Fruit fly (Drosophila melanogaster) whole organism, embryonic: Measurements from ENCODE around the gene SmydA-9.

Source experiments
- Awh ChIP-seq: fragments of 200-800 bp; sonication (Bioruptor generic); IDR thresholded peaks from 2 replicates; pipeline ENCODE4, ENCODE4 v1.3.6; 2022; ENCODE audit warnings: missing biosample characterization, missing genetic modification characterization
- Bgb ChIP-seq: fragments of 200-800 bp; sonication (Bioruptor generic); IDR thresholded peaks from 2 replicates; pipeline ENCODE4 v1.3.6; 2022; ENCODE audit warnings: missing biosample characterization, missing genetic modification characterization; ENCODE audit not compliant: partially characterized antibody
- CG11504 ChIP-seq: fragments of 200-800 bp; sonication (Bioruptor generic); optimal IDR thresholded peaks from 3 replicates; lab custom pipeline; 2019; ENCODE audit warnings: missing biosample characterization, mild to moderate bottlenecking, missing genetic modification characterization, moderate library complexity
- CG11560 ChIP-seq: fragments of 200-800 bp; sonication (Bioruptor generic); IDR thresholded peaks from 3 replicates; pipeline ENCODE4 v1.3.6; 2022; ENCODE audit warnings: missing biosample characterization, missing genetic modification characterization
- CG13296 ChIP-seq: fragments of 200-800 bp; sonication (Bioruptor generic); optimal IDR thresholded peaks from 3 replicates; lab custom pipeline; 2018; ENCODE audit warnings: missing biosample characterization, mild to moderate bottlenecking, missing genetic modification characterization
- CG14441 ChIP-seq: fragments of 200-800 bp; sonication (Bioruptor generic); IDR thresholded peaks from 2 replicates; pipeline ENCODE4 v1.3.6; 2022; ENCODE audit warnings: missing biosample characterization, missing genetic modification characterization
- CG14710 ChIP-seq: fragments of 200-800 bp; sonication (Bioruptor generic); optimal IDR thresholded peaks from 3 replicates; lab custom pipeline; 2019; ENCODE audit warnings: missing biosample characterization, mild to moderate bottlenecking, missing genetic modification characterization, moderate library complexity
- CG15073 ChIP-seq: fragments of 200-800 bp; sonication (Bioruptor generic); optimal IDR thresholded peaks from 2 replicates; lab custom pipeline; 2016; ENCODE audit warnings: missing biosample characterization, missing genetic modification characterization
- CG15269 ChIP-seq: fragments of 200-800 bp; sonication (Bioruptor generic); optimal IDR thresholded peaks from 2 replicates; lab custom pipeline; 2018; ENCODE audit warnings: missing biosample characterization, mild to moderate bottlenecking, missing genetic modification characterization, moderate library complexity
- CG1603 ChIP-seq: fragments of 200-800 bp; sonication (Bioruptor generic); optimal IDR thresholded peaks from 2 replicates; lab custom pipeline; 2019; ENCODE audit warnings: missing biosample characterization, mild to moderate bottlenecking, missing genetic modification characterization, moderate library complexity
- CG16813 ChIP-seq: fragments of 200-800 bp; sonication (Bioruptor generic); IDR thresholded peaks from 3 replicates; pipeline ENCODE4 v1.3.6; 2022; ENCODE audit warnings: missing biosample characterization, missing genetic modification characterization; ENCODE audit not compliant: partially characterized antibody
- CG16815 ChIP-seq: fragments of 200-800 bp; sonication (Bioruptor generic); optimal IDR thresholded peaks from 3 replicates; lab custom pipeline; 2017; ENCODE audit warnings: missing biosample characterization, mild to moderate bottlenecking, missing genetic modification characterization
- CG17359 ChIP-seq: fragments of 200-800 bp; sonication (Bioruptor generic); optimal IDR thresholded peaks from 3 replicates; lab custom pipeline; 2018; ENCODE audit warnings: missing biosample characterization, mild to moderate bottlenecking, missing genetic modification characterization, moderate library complexity
- CG31441 ChIP-seq: fragments of 200-800 bp; sonication (Bioruptor generic); IDR thresholded peaks from 2 replicates; pipeline ENCODE4 v1.3.6; 2022; ENCODE audit warnings: missing biosample characterization, missing genetic modification characterization
- CG4730 ChIP-seq: fragments of 200-800 bp; sonication (Bioruptor generic); IDR thresholded peaks from 2 replicates; pipeline ENCODE4 v1.3.6; 2022; ENCODE audit warnings: missing biosample characterization, missing genetic modification characterization
- CG5180 ChIP-seq: fragments of 200-800 bp; sonication (Bioruptor generic); optimal IDR thresholded peaks from 3 replicates; lab custom pipeline; 2017; ENCODE audit warnings: missing biosample characterization, missing genetic modification characterization, mild to moderate bottlenecking, moderate library complexity, missing genetic modification reagents
- CG5245 ChIP-seq: fragments of 200-800 bp; sonication (Bioruptor generic); optimal IDR thresholded peaks from 3 replicates; lab custom pipeline; 2016; ENCODE audit warnings: missing biosample characterization, missing genetic modification characterization
- CG8765 ChIP-seq: fragments of 200-800 bp; sonication (Bioruptor generic); IDR thresholded peaks from 2 replicates; pipeline ENCODE4 v1.3.6; 2022; ENCODE audit warnings: missing biosample characterization, missing genetic modification characterization
- CG9876 ChIP-seq: fragments of 200-800 bp; sonication (Bioruptor generic); optimal IDR thresholded peaks from 2 replicates; lab custom pipeline; 2016; ENCODE audit warnings: missing biosample characterization, missing genetic modification characterization
- Dad ChIP-seq: fragments of 200-800 bp; sonication (Bioruptor generic); optimal IDR thresholded peaks from 3 replicates; lab custom pipeline; 2016; ENCODE audit warnings: missing biosample characterization, missing genetic modification characterization
- Dbx ChIP-seq: fragments of 200-800 bp; sonication (Bioruptor generic); IDR thresholded peaks from 3 replicates; pipeline ENCODE4 v1.3.6; 2022; ENCODE audit warnings: missing biosample characterization, missing genetic modification characterization
- Doc2 ChIP-seq: fragments of 200-800 bp; sonication (Bioruptor generic); IDR thresholded peaks from 2 replicates; pipeline ENCODE4 v1.3.6; 2022; ENCODE audit warnings: missing biosample characterization, missing genetic modification characterization
- Dp ChIP-seq: fragments of 200-800 bp; sonication (Bioruptor generic); optimal IDR thresholded peaks from 2 replicates; lab custom pipeline; 2018; ENCODE audit warnings: missing biosample characterization, mild to moderate bottlenecking, missing genetic modification characterization, moderate library complexity
- Fer3 ChIP-seq: fragments of 200-800 bp; sonication (Bioruptor generic); optimal IDR thresholded peaks from 2 replicates; lab custom pipeline; 2018; ENCODE audit warnings: missing biosample characterization, mild to moderate bottlenecking, missing genetic modification characterization, moderate library complexity
- Meics ChIP-seq: fragments of 200-800 bp; sonication (Bioruptor generic); optimal IDR thresholded peaks from 2 replicates; lab custom pipeline; 2017; ENCODE audit warnings: missing biosample characterization, mild to moderate bottlenecking, missing genetic modification characterization
- NC2α ChIP-seq: fragments of 200-800 bp; sonication (Bioruptor generic); optimal IDR thresholded peaks from 2 replicates; lab custom pipeline; 2016; ENCODE audit warnings: missing biosample characterization, missing genetic modification characterization
- Nf-YC ChIP-seq: fragments of 200-800 bp; optimal IDR thresholded peaks from 3 replicates; lab custom pipeline; 2019; ENCODE audit warnings: missing biosample characterization, mild to moderate bottlenecking, missing genetic modification characterization, moderate library complexity
- Taf1 ChIP-seq: fragments of 200-800 bp; sonication (Bioruptor generic); IDR thresholded peaks from 2 replicates; pipeline ENCODE4 v1.3.6; 2022; ENCODE audit warnings: missing biosample characterization, missing genetic modification characterization
- Tbp ChIP-seq: fragments of >200 bp; optimal IDR thresholded peaks from 2 replicates; lab custom pipeline; 2018; ENCODE audit warnings: missing biosample characterization, missing genetic modification characterization
- bowl ChIP-seq: fragments of 200-800 bp; sonication (Bioruptor generic); IDR thresholded peaks from 2 replicates; pipeline ENCODE4 v1.3.6; 2022; ENCODE audit warnings: missing biosample characterization, missing genetic modification characterization
- cato ChIP-seq: fragments of 200-800 bp; sonication (Bioruptor generic); optimal IDR thresholded peaks from 2 replicates; lab custom pipeline; 2016; ENCODE audit warnings: missing biosample characterization, missing genetic modification characterization, borderline replicate concordance
- chm ChIP-seq: fragments of 200-800 bp; sonication (Bioruptor generic); IDR thresholded peaks from 2 replicates; pipeline ENCODE4 v1.3.6; 2022; ENCODE audit warnings: missing biosample characterization, missing genetic modification characterization
- crp ChIP-seq, 2 experiments: fragments of 200-800 bp; sonication (Bioruptor generic); optimal IDR thresholded peaks; 2 replicates in 1 of 2; 3 replicates in 1 of 2; lab custom pipeline; 2017; ENCODE audit warnings: missing biosample characterization in 2 of 2, missing genetic modification characterization in 2 of 2, mild to moderate bottlenecking in 1 of 2, moderate library complexity in 1 of 2
- exex ChIP-seq: fragments of 200-800 bp; sonication (Bioruptor generic); optimal IDR thresholded peaks from 4 replicates; lab custom pipeline; 2018; ENCODE audit warnings: missing biosample characterization, mild to moderate bottlenecking, missing genetic modification characterization, moderate library complexity
- ftz-f1 ChIP-seq: fragments of 200-800 bp; sonication (Bioruptor generic); optimal IDR thresholded peaks from 2 replicates; lab custom pipeline; 2016; ENCODE audit warnings: missing biosample characterization, missing genetic modification characterization
- gcm ChIP-seq: fragments of 200-800 bp; sonication (Bioruptor generic); optimal IDR thresholded peaks from 2 replicates; lab custom pipeline; 2019; ENCODE audit warnings: missing biosample characterization, mild to moderate bottlenecking, missing genetic modification characterization, moderate library complexity
- grn ChIP-seq: fragments of 200-800 bp; sonication (Bioruptor generic); optimal IDR thresholded peaks from 3 replicates; lab custom pipeline; 2017; ENCODE audit warnings: missing biosample characterization, missing genetic modification characterization
- ham ChIP-seq: fragments of 200-800 bp; sonication (Bioruptor generic); IDR thresholded peaks from 2 replicates; pipeline ENCODE4 v1.3.6; 2022; ENCODE audit warnings: missing biosample characterization, missing genetic modification characterization
- kni ChIP-seq: fragments of 200-800 bp; sonication (Bioruptor generic); optimal IDR thresholded peaks from 3 replicates; lab custom pipeline; 2017; ENCODE audit warnings: mild to moderate bottlenecking, missing biosample characterization, missing genetic modification reagents, missing genetic modification characterization
- mam ChIP-seq: fragments of 200-800 bp; sonication (Bioruptor generic); optimal IDR thresholded peaks from 3 replicates; lab custom pipeline; 2016; ENCODE audit warnings: missing biosample characterization, missing genetic modification characterization
- mld ChIP-seq: fragments of 200-800 bp; sonication (Bioruptor generic); IDR thresholded peaks from 3 replicates; pipeline ENCODE4 v1.3.6; 2022; ENCODE audit warnings: missing biosample characterization, missing genetic modification characterization; ENCODE audit not compliant: partially characterized antibody
- nom ChIP-seq: fragments of 200-800 bp; sonication (Bioruptor generic); optimal IDR thresholded peaks from 2 replicates; lab custom pipeline; 2017; ENCODE audit warnings: missing biosample characterization, missing genetic modification characterization, mild to moderate bottlenecking, moderate library complexity, missing genetic modification reagents
- pb ChIP-seq: fragments of 200-800 bp; sonication (Bioruptor generic); optimal IDR thresholded peaks from 3 replicates; lab custom pipeline; 2016; ENCODE audit warnings: missing biosample characterization, missing genetic modification characterization
- pnt ChIP-seq: fragments of 200-800 bp; sonication (Bioruptor generic); optimal IDR thresholded peaks from 3 replicates; lab custom pipeline; 2016; ENCODE audit warnings: missing biosample characterization, missing genetic modification characterization
- run ChIP-seq: fragments of 200-800 bp; sonication (Bioruptor generic); optimal IDR thresholded peaks from 3 replicates; lab custom pipeline; 2018; ENCODE audit warnings: missing biosample characterization, mild to moderate bottlenecking, missing genetic modification characterization
- sisA ChIP-seq: fragments of 200-800 bp; sonication (Bioruptor generic); IDR thresholded peaks from 2 replicates; pipeline ENCODE4 v1.3.6; 2022; ENCODE audit warnings: missing biosample characterization, missing genetic modification characterization
- slou ChIP-seq: fragments of 200-800 bp; sonication (Bioruptor generic); optimal IDR thresholded peaks from 3 replicates; lab custom pipeline; 2016; ENCODE audit warnings: missing biosample characterization, missing genetic modification characterization
- ssp ChIP-seq: fragments of 200-800 bp; sonication (Bioruptor generic); IDR thresholded peaks from 2 replicates; pipeline ENCODE4 v1.3.6; 2022; ENCODE audit warnings: missing biosample characterization, missing genetic modification characterization
- stwl ChIP-seq: fragments of 200-800 bp; sonication (Bioruptor generic); optimal IDR thresholded peaks from 3 replicates; lab custom pipeline; 2018; ENCODE audit warnings: missing biosample characterization, mild to moderate bottlenecking, missing genetic modification characterization, moderate library complexity
- tup ChIP-seq: fragments of 200-800 bp; sonication (Bioruptor generic); optimal IDR thresholded peaks from 2 replicates; lab custom pipeline; 2016; ENCODE audit warnings: missing biosample characterization, mild to moderate bottlenecking, missing genetic modification characterization, moderate library complexity
- vfl ChIP-seq: fragments of 200-800 bp; sonication (Bioruptor generic); optimal IDR thresholded peaks from 2 replicates; lab custom pipeline; 2016; ENCODE audit warnings: missing biosample characterization, missing genetic modification characterization

SmydA-9 gene

dm6 chrX:9193604-9194003 is 17.1 kb downstream of the SmydA-9 start, which contains the start of gene CG12106 (continued):
- TF ChIP-seq slou (GFP tag; lab: Kevin White, UChicago) (no peak), sisA (GFP tag; lab: Robert Waterston, UW) (no peak), CG15269 (tag; lab: Kevin White, UChicago) (peak; percentile 65), CG4730 (no peak), cato (no peak), NC2α (GFP tag; lab: Kevin White, UChicago) (no peak), nom (GFP tag; lab: Kevin White, UChicago) (peak; percentile 13), CG15073 (GFP tag; lab: Kevin White, UChicago) (no peak), Dp (GFP tag; lab: Kevin White, UChicago) (peak; percentile 24), run (tag; lab: Kevin White, UChicago) (no peak), CG16815 (GFP tag; lab: Kevin White, UChicago) (no peak), CG14441 (GFP tag; lab: Robert Waterston, UW) (no peak; the same call in 1 of the 2 replicates), Awh (GFP tag; lab: Robert Waterston, UW) (no peak), CG17359 (tag; lab: Kevin White, UChicago) (peak; percentile 27), Taf1 (GFP tag; lab: Robert Waterston, UW) (no peak), CG5245 (GFP tag; lab: Kevin White, UChicago) (no peak), CG16813 (GFP tag; lab: Robert Waterston, UW) (no peak), CG1603 (tag; lab: Kevin White, UChicago) (peak; percentile 67), mld (GFP tag; lab: Robert Waterston, UW) (no peak), ftz-f1 (GFP tag; lab: Kevin White, UChicago) (no peak), CG9876 (no peak), pb (no peak), grn (GFP tag; lab: Kevin White, UChicago) (no peak), Fer3 (tag; lab: Kevin White, UChicago) (peak; percentile 62), ssp (GFP tag; lab: Robert Waterston, UW) (no peak), Nf-YC (tag; lab: Kevin White, UChicago) (peak; percentile 42), pnt (GFP tag; lab: Kevin White, UChicago) (no peak), stwl (tag; lab: Kevin White, UChicago) (no peak), Dbx (0 out of 3 replicates have a peak, but pooled peaks have one; percentile 23), CG31441 (GFP tag; lab: Robert Waterston, UW) (peak; percentile 33; the same call in 1 of the 2 replicates), chm (GFP tag; lab: Robert Waterston, UW) (no peak), kni (GFP tag; lab: Kevin White, UChicago) (peak; percentile 43), exex (tag; lab: Kevin White, UChicago) (peak; percentile 28), tup (GFP tag; lab: Kevin White, UChicago) (no peak), CG11504 (peak; percentile 60), ham (GFP tag; lab: Robert Waterston, UW) (no peak), Doc2 (GFP tag; lab: Robert Waterston, UW) (no peak), vfl (no peak), mam (GFP tag; lab: Kevin White, UChicago) (peak; percentile 59), CG11560 (tag; lab: Robert Waterston, UW) (no peak), gcm (GFP tag; lab: Kevin White, UChicago) (no peak), CG8765 (GFP tag; lab: Robert Waterston, UW) (no peak), Meics (GFP tag; lab: Kevin White, UChicago) (peak; percentile 46), CG5180 (GFP tag; lab: Kevin White, UChicago) (no peak), Bgb (no peak), CG14710 (peak; percentile 30), CG13296 (peak; percentile 50), Dad (GFP tag; lab: Kevin White, UChicago) (no peak), Tbp (GFP tag; lab: Kevin White, UChicago) (no peak), bowl (GFP tag; lab: Robert Waterston, UW) (no peak), crp (GFP tag; optimal IDR thresholded peaks at IDR 0.05; lab: Kevin White, UChicago) (no peak)
